Worm (Caenorhabditis elegans) whole organism, L4 larva: ENCODE results near the gene lgc-4.

Source experiments
- ama-1 ChIP-seq: fragments of 150-350 bp; optimal IDR thresholded peaks from 2 replicates; lab custom pipeline; 2014; ENCODE audit warnings: inconsistent platforms, mixed read lengths
- dmd-8 ChIP-seq: fragments of 200-800 bp; sonication (Bioruptor generic); IDR thresholded peaks from 2 replicates; pipeline ENCODE4 v1.3.6; 2022; ENCODE audit warnings: missing genetic modification characterization, missing compliant biosample characterization
- dpl-1 ChIP-seq: fragments of 150-350 bp; optimal IDR thresholded peaks from 2 replicates; lab custom pipeline; 2014; ENCODE audit warnings: missing biosample characterization, missing genetic modification reagents, missing genetic modification characterization
- egl-43 ChIP-seq: fragments of 200-800 bp; sonication (Bioruptor generic); IDR thresholded peaks from 2 replicates; pipeline ENCODE4 v1.3.6; 2022; ENCODE audit warnings: missing genetic modification reagents, missing genetic modification characterization, missing compliant biosample characterization
- pha-4 ChIP-seq, 2 experiments: fragments of 150-350 bp in 1 of 2; fragments of 200-800 bp in 1 of 2; sonication (Bioruptor generic) in 1 of 2; IDR thresholded peaks in 1 of 2; optimal IDR thresholded peaks in 1 of 2; 2 replicates each; pipeline versions ENCODE4 v1.3.6 to Lab custom; 2014 to 2022; ENCODE audit warnings: missing genetic modification characterization in 2 of 2, missing genetic modification reagents in 2 of 2, missing biosample characterization in 1 of 2, missing compliant biosample characterization in 1 of 2

DNA sequence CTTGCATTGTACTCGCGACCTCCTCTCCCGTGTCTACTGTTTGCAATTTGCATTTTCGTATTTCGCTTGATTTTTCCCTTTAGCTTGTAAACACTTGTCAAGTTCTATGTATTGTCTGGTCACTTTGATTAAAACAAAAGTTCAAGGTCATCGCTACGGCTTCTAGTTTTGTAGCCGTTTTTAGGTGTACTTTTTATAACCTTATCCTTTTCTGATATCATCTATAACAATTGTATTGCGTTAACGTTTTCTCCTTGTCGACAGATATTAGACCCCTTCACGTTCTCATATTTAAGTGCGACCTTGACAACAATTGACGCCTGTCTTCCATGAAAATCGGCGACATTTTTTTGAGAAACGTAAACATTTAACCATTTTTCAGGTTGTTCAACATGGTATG is 4.6 kb upstream of the lgc-4 start:
- TF ChIP-seq egl-43 (no peak), pha-4 (GFP tag; IDR thresholded peaks at IDR 0.05; lab: Robert Waterston, UW) (no peak), pha-4 (tag; optimal IDR thresholded peaks at IDR 0.05; lab: Kevin White, UChicago) (no peak), dmd-8 (GFP tag; lab: Robert Waterston, UW) (no peak), dpl-1 (GFP tag; lab: Kevin White, UChicago) (no peak), ama-1 (no peak)
